Worm (Caenorhabditis elegans) whole organism, L3 larva: ENCODE data around the gene sptl-1.

Experiments used
- R02D3.7 ChIP-seq: fragments of 150-350 bp; optimal IDR thresholded peaks from 2 replicates; lab custom pipeline; 2014; ENCODE audit warnings: missing biosample characterization, missing genetic modification characterization
- aly-2 ChIP-seq: fragments of 150-350 bp; optimal IDR thresholded peaks from 2 replicates; lab custom pipeline; 2014; ENCODE audit warnings: missing biosample characterization, missing genetic modification characterization
- ama-1 ChIP-seq: fragments of 150-350 bp; optimal IDR thresholded peaks from 2 replicates; lab custom pipeline; 2018
- ceh-16 ChIP-seq: sonication (generic microtip); optimal IDR thresholded peaks from 2 replicates; lab custom pipeline; 2017; ENCODE audit warnings: missing biosample characterization, missing genetic modification characterization
- ceh-28 ChIP-seq: fragments of 150-350 bp; optimal IDR thresholded peaks from 2 replicates; lab custom pipeline; 2014; ENCODE audit warnings: missing biosample characterization, missing genetic modification reagents, missing genetic modification characterization
- ceh-82 ChIP-seq: fragments of 150-350 bp; optimal IDR thresholded peaks from 2 replicates; lab custom pipeline; 2014; ENCODE audit warnings: missing biosample characterization, missing genetic modification characterization
- daf-12 ChIP-seq: fragments of 150-350 bp; optimal IDR thresholded peaks from 2 replicates; lab custom pipeline; 2014; ENCODE audit warnings: missing biosample characterization, missing genetic modification reagents, missing genetic modification characterization
- egl-5 ChIP-seq: fragments of 150-350 bp; optimal IDR thresholded peaks from 2 replicates; lab custom pipeline; 2017; ENCODE audit warnings: missing biosample characterization, missing genetic modification reagents, missing genetic modification characterization, inconsistent platforms
- elt-2 ChIP-seq: sonication (generic microtip); optimal IDR thresholded peaks from 2 replicates; lab custom pipeline; 2016; ENCODE audit warnings: missing genetic modification reagents, mild to moderate bottlenecking, missing genetic modification characterization, missing compliant biosample characterization
- elt-3 ChIP-seq, 3 experiments: fragments of 150-350 bp in 1 of 3; sonication (generic microtip) in 2 of 3; optimal IDR thresholded peaks; 2 replicates in 2 of 3; 4 replicates in 1 of 3; lab custom pipeline; 2014 to 2017; ENCODE audit warnings: missing biosample characterization in 3 of 3, missing genetic modification characterization in 3 of 3
- fkh-10 ChIP-seq: sonication (generic microtip); optimal IDR thresholded peaks from 2 replicates; lab custom pipeline; 2017; ENCODE audit warnings: missing biosample characterization, missing genetic modification reagents, missing genetic modification characterization
- fkh-2 ChIP-seq: fragments of 150-350 bp; optimal IDR thresholded peaks from 2 replicates; lab custom pipeline; 2014; ENCODE audit warnings: missing biosample characterization, missing genetic modification reagents, missing genetic modification characterization
- hmg-11 ChIP-seq: sonication (generic microtip); optimal IDR thresholded peaks from 2 replicates; lab custom pipeline; 2016; ENCODE audit warnings: missing genetic modification characterization, missing compliant biosample characterization
- jun-1 ChIP-seq: fragments of 150-350 bp; optimal IDR thresholded peaks from 2 replicates; lab custom pipeline; 2014; ENCODE audit warnings: missing biosample characterization, missing genetic modification reagents, missing genetic modification characterization
- lin-15B ChIP-seq: fragments of 150-350 bp; optimal IDR thresholded peaks from 2 replicates; lab custom pipeline; 2014; ENCODE audit warnings: missing biosample characterization, missing genetic modification characterization
- lin-39 ChIP-seq: fragments of 150-350 bp; optimal IDR thresholded peaks from 2 replicates; lab custom pipeline; 2018; ENCODE audit warnings: missing biosample characterization, missing genetic modification reagents, missing genetic modification characterization
- lsy-12 ChIP-seq: sonication (generic microtip); optimal IDR thresholded peaks from 2 replicates; lab custom pipeline; 2016; ENCODE audit warnings: mild to moderate bottlenecking, missing genetic modification characterization, missing compliant biosample characterization
- mdl-1 ChIP-seq: fragments of 150-350 bp; optimal IDR thresholded peaks from 2 replicates; lab custom pipeline; 2014; ENCODE audit warnings: missing biosample characterization, missing genetic modification characterization
- nfya-1 ChIP-seq: sonication (generic microtip); optimal IDR thresholded peaks from 2 replicates; lab custom pipeline; 2017; ENCODE audit warnings: missing genetic modification characterization, mild to moderate bottlenecking, missing compliant biosample characterization, antibody characterized with exemption, moderate library complexity; ENCODE audit not compliant: insufficient read depth
- nhr-11 ChIP-seq: fragments of 150-350 bp; optimal IDR thresholded peaks from 2 replicates; lab custom pipeline; 2014; ENCODE audit warnings: missing biosample characterization, missing genetic modification characterization
- nhr-12 ChIP-seq: fragments of 150-350 bp; optimal IDR thresholded peaks from 2 replicates; lab custom pipeline; 2014; ENCODE audit warnings: missing biosample characterization, missing genetic modification characterization
- nhr-23 ChIP-seq: fragments of 150-350 bp; optimal IDR thresholded peaks from 2 replicates; lab custom pipeline; 2014; ENCODE audit warnings: missing biosample characterization, missing genetic modification reagents, missing genetic modification characterization
- nhr-237 ChIP-seq: fragments of 150-350 bp; optimal IDR thresholded peaks from 2 replicates; lab custom pipeline; 2014; ENCODE audit warnings: missing biosample characterization, missing genetic modification characterization
- nhr-25 ChIP-seq: sonication (generic microtip); optimal IDR thresholded peaks from 2 replicates; lab custom pipeline; 2017; ENCODE audit warnings: missing biosample characterization, missing genetic modification characterization
- nhr-28 ChIP-seq: fragments of 150-350 bp; optimal IDR thresholded peaks from 2 replicates; lab custom pipeline; 2014; ENCODE audit warnings: missing biosample characterization, missing genetic modification characterization
- nhr-43 ChIP-seq: sonication (generic microtip); optimal IDR thresholded peaks from 2 replicates; lab custom pipeline; 2016; ENCODE audit warnings: mild to moderate bottlenecking, missing genetic modification characterization, missing compliant biosample characterization; ENCODE audit not compliant: poor library complexity, severe bottlenecking
- nhr-67 ChIP-seq: fragments of 150-350 bp; optimal IDR thresholded peaks from 2 replicates; lab custom pipeline; 2014; ENCODE audit warnings: missing biosample characterization, missing genetic modification characterization
- nhr-77 ChIP-seq: fragments of 150-350 bp; optimal IDR thresholded peaks from 2 replicates; lab custom pipeline; 2014; ENCODE audit warnings: missing biosample characterization, missing genetic modification characterization
- pha-4 ChIP-seq: fragments of 150-350 bp; optimal IDR thresholded peaks from 2 replicates; lab custom pipeline; 2014; ENCODE audit warnings: missing biosample characterization, missing genetic modification reagents, missing genetic modification characterization
- skn-1 ChIP-seq: fragments of 150-350 bp; optimal IDR thresholded peaks from 2 replicates; lab custom pipeline; 2014; ENCODE audit warnings: missing biosample characterization, missing genetic modification characterization
- snpc-4 ChIP-seq: fragments of 150-350 bp; optimal IDR thresholded peaks from 2 replicates; lab custom pipeline; 2014; ENCODE audit warnings: missing biosample characterization, missing genetic modification characterization
- tbx-2 ChIP-seq: sonication (generic microtip); optimal IDR thresholded peaks from 2 replicates; lab custom pipeline; 2016; ENCODE audit warnings: mild to moderate bottlenecking, missing genetic modification characterization, missing compliant biosample characterization
- unc-39 ChIP-seq: sonication (generic microtip); optimal IDR thresholded peaks from 4 replicates; lab custom pipeline; 2017; ENCODE audit warnings: missing biosample characterization, missing genetic modification characterization
- unc-62 ChIP-seq: fragments of 150-350 bp; sonication (generic microtip); optimal IDR thresholded peaks from 4 replicates; lab custom pipeline; 2014; ENCODE audit warnings: missing biosample characterization, missing genetic modification reagents, missing genetic modification characterization
- ztf-11 ChIP-seq: fragments of 150-350 bp; optimal IDR thresholded peaks from 2 replicates; lab custom pipeline; 2014; ENCODE audit warnings: missing biosample characterization, missing genetic modification characterization
- ztf-4 ChIP-seq: fragments of 150-350 bp; optimal IDR thresholded peaks from 2 replicates; lab custom pipeline; 2014; ENCODE audit warnings: missing biosample characterization, missing genetic modification characterization

The sptl-1 gene

ce11 chrII:39437-39836, 12.0 kb upstream of the sptl-1 start, which contains the start of gene spp-24:
Gene spp-24 (minus strand): TSS chrII:39537.
- no peak for TF ChIP-seq fkh-2
- no peak for TF ChIP-seq lin-39
- TF ChIP-seq nhr-12 (tag; lab: Kevin White, UChicago) = no peak

- no peak for TF ChIP-seq snpc-4 (tag; lab: Kevin White, UChicago)
- no peak for TF ChIP-seq elt-2 (tag; lab: Kevin White, UChicago)
- TF ChIP-seq lin-15B (tag; lab: Kevin White, UChicago) = no peak
- no peak for TF ChIP-seq ceh-82 (tag; lab: Kevin White, UChicago)
- no peak for TF ChIP-seq ztf-11
- no peak for TF ChIP-seq egl-5
- no peak for TF ChIP-seq unc-62 (GFP tag; lab: Kevin White, UChicago)
- TF ChIP-seq lsy-12 (tag; lab: Kevin White, UChicago) = no peak
- TF ChIP-seq mdl-1 (tag; lab: Kevin White, UChicago) = no peak
- TF ChIP-seq nhr-43 (tag; lab: Kevin White, UChicago) = no peak
- no peak for TF ChIP-seq nhr-11 (tag; lab: Kevin White, UChicago)
- TF ChIP-seq aly-2 (tag; lab: Kevin White, UChicago) = no peak
- no peak for TF ChIP-seq ztf-4 (tag; lab: Kevin White, UChicago)
- TF ChIP-seq nhr-28 = no peak
- no peak for TF ChIP-seq fkh-2
- TF ChIP-seq pha-4 (tag; lab: Kevin White, UChicago) = no peak
- no peak for TF ChIP-seq elt-3 (tag; optimal IDR thresholded peaks at IDR 0.05; lab: Kevin White, UChicago)
- no peak for TF ChIP-seq jun-1 (tag; lab: Kevin White, UChicago)
Measured at ce11 chrII:41914-42313, 9.5 kb upstream of the sptl-1 start, which contains the start of gene F23F1.10. Gene F23F1.10 (minus strand): TSS chrII:41982.

ce11 chrII:43640-44039, 7.8 kb upstream of the sptl-1 start, which contains the start of gene nfyc-1:
Gene nfyc-1 (plus strand): TSS chrII:43907.
- TF ChIP-seq aly-2 (tag; lab: Kevin White, UChicago) (no peak), ama-1 (no peak), nfya-1 (peak; percentile 65), unc-39 (tag; lab: Kevin White, UChicago) (no peak), lin-39 (peak; percentile 65), skn-1 (tag; lab: Kevin White, UChicago) (peak; percentile 99), hmg-11 (tag; lab: Kevin White, UChicago) (peak; percentile 79), nhr-25 (peak; percentile 42), egl-5 (peak; percentile 72), R02D3.7 (tag; lab: Kevin White, UChicago) (no peak), mdl-1 (tag; lab: Kevin White, UChicago) (no peak), ztf-4 (tag; lab: Kevin White, UChicago) (no peak), snpc-4 (tag; lab: Kevin White, UChicago) (peak; percentile 27), nhr-23 (tag; lab: Kevin White, UChicago) (peak; percentile 65), lin-15B (tag; lab: Kevin White, UChicago) (peak; percentile 90), nhr-67 (tag; lab: Kevin White, UChicago) (no peak), pha-4 (tag; lab: Kevin White, UChicago) (peak; percentile 84)
- TF ChIP-seq, all 47 proteins: peak for 10

- TF ChIP-seq R02D3.7 (tag; lab: Kevin White, UChicago) (no peak), pha-4 (tag; lab: Kevin White, UChicago) (no peak), ceh-16 (tag; lab: Kevin White, UChicago) (no peak), elt-2 (tag; lab: Kevin White, UChicago) (no peak), daf-12 (tag; lab: Kevin White, UChicago) (no peak)
Measured at ce11 chrII:44740-45139, 6.7 kb upstream of the sptl-1 start, which contains the start of gene rpoa-49. Gene rpoa-49 (plus strand): TSS chrII:45040.

ce11 chrII:46116-46515, 5.3 kb upstream of the sptl-1 start, which contains the start of gene rpt-4:
Gene rpt-4 (minus strand): TSS chrII:46216.
- TF ChIP-seq elt-2 (tag; lab: Kevin White, UChicago) (no peak), mdl-1 (tag; lab: Kevin White, UChicago) (no peak), unc-39 (tag; lab: Kevin White, UChicago) (no peak), aly-2 (tag; lab: Kevin White, UChicago) (no peak), R02D3.7 (tag; lab: Kevin White, UChicago) (no peak), nhr-43 (tag; lab: Kevin White, UChicago) (no peak), ceh-28 (tag; lab: Kevin White, UChicago) (no peak), hmg-11 (tag; lab: Kevin White, UChicago) (no peak), lin-15B (tag; lab: Kevin White, UChicago) (no peak), nhr-77 (tag; lab: Kevin White, UChicago) (no peak), daf-12 (tag; lab: Kevin White, UChicago) (no peak), ceh-82 (tag; lab: Kevin White, UChicago) (no peak), lsy-12 (tag; lab: Kevin White, UChicago) (no peak), nhr-23 (tag; lab: Kevin White, UChicago) (no peak), skn-1 (tag; lab: Kevin White, UChicago) (no peak), nhr-237 (tag; lab: Kevin White, UChicago) (no peak), nhr-25 (no peak), tbx-2 (no peak), fkh-10 (no peak)
